Worm (Caenorhabditis elegans) whole organism, early embryonic: ENCODE data around the gene EGAP9.3.

ENCODE experiments used
- B0310.2 ChIP-seq: sonication (generic microtip); optimal IDR thresholded peaks from 2 replicates; lab custom pipeline; 2016; ENCODE audit warnings: mild to moderate bottlenecking, missing genetic modification characterization, missing compliant biosample characterization
- F13C5.2 ChIP-seq: sonication (generic microtip); optimal IDR thresholded peaks from 2 replicates; lab custom pipeline; 2017; ENCODE audit warnings: mild to moderate bottlenecking, missing genetic modification characterization, inconsistent platforms, missing compliant biosample characterization
- aly-1 ChIP-seq: sonication (generic microtip); optimal IDR thresholded peaks from 2 replicates; lab custom pipeline; 2016; ENCODE audit warnings: missing genetic modification characterization, missing compliant biosample characterization
- ama-1 ChIP-seq: fragments of 150-350 bp; optimal IDR thresholded peaks from 2 replicates; lab custom pipeline; 2014
- ceh-13 ChIP-seq: fragments of 200-800 bp; sonication (Bioruptor generic); optimal IDR thresholded peaks from 2 replicates; lab custom pipeline; 2018; ENCODE audit warnings: mild to moderate bottlenecking, missing genetic modification characterization, missing compliant biosample characterization
- ceh-36 ChIP-seq: sonication (generic microtip); optimal IDR thresholded peaks from 2 replicates; lab custom pipeline; 2016; ENCODE audit warnings: missing genetic modification characterization, inconsistent platforms, missing compliant biosample characterization
- ets-7 ChIP-seq: sonication (generic microtip); optimal IDR thresholded peaks from 2 replicates; lab custom pipeline; 2016; ENCODE audit warnings: missing genotype, missing genetic modification characterization, missing compliant biosample characterization
- flt-1 ChIP-seq: fragments of 200-800 bp; sonication (Bioruptor generic); IDR thresholded peaks from 2 replicates; pipeline ENCODE4 v1.3.6; 2022; ENCODE audit warnings: missing genetic modification characterization, missing compliant biosample characterization
- hmbx-1 ChIP-seq: sonication (generic microtip); optimal IDR thresholded peaks from 2 replicates; lab custom pipeline; 2016; ENCODE audit warnings: mild to moderate bottlenecking, missing genetic modification characterization, missing compliant biosample characterization
- hmg-4 ChIP-seq: fragments of 200-800 bp; sonication (Bioruptor generic); optimal IDR thresholded peaks from 2 replicates; lab custom pipeline; 2018; ENCODE audit warnings: mild to moderate bottlenecking, missing genetic modification characterization, missing compliant biosample characterization
- hnd-1 ChIP-seq: sonication (generic microtip); optimal IDR thresholded peaks from 2 replicates; lab custom pipeline; 2016; ENCODE audit warnings: missing genetic modification characterization, missing compliant biosample characterization
- pes-1 ChIP-seq: fragments of 200-800 bp; sonication (Bioruptor generic); IDR thresholded peaks from 2 replicates; pipeline ENCODE4 v1.3.6; 2022; ENCODE audit warnings: missing genetic modification reagents, missing genetic modification characterization, missing compliant biosample characterization
- scrt-1 ChIP-seq: fragments of 200-800 bp; sonication (Bioruptor generic); IDR thresholded peaks from 2 replicates; pipeline ENCODE4 v1.3.6; 2022; ENCODE audit warnings: missing genetic modification characterization, missing compliant biosample characterization
- sea-1 ChIP-seq: fragments of 200-800 bp; sonication (Bioruptor generic); conservative IDR thresholded peaks from 2 replicates; pipeline ENCODE4 v1.3.6; 2022; ENCODE audit warnings: missing genetic modification characterization, missing compliant biosample characterization
- tbx-11 ChIP-seq: fragments of 200-800 bp; sonication (Bioruptor generic); IDR thresholded peaks from 2 replicates; pipeline ENCODE4 v1.3.6; 2022; ENCODE audit warnings: missing genetic modification characterization, missing compliant biosample characterization
- tbx-37 ChIP-seq: fragments of 200-800 bp; sonication (Bioruptor generic); conservative IDR thresholded peaks from 2 replicates; pipeline ENCODE4 v1.3.6; 2022; ENCODE audit warnings: missing genetic modification reagents, missing genetic modification characterization, missing compliant biosample characterization
- tra-4 ChIP-seq: sonication (generic microtip); optimal IDR thresholded peaks from 2 replicates; lab custom pipeline; 2017; ENCODE audit warnings: missing genetic modification characterization, missing compliant biosample characterization

The EGAP9.3 gene

DNA sequence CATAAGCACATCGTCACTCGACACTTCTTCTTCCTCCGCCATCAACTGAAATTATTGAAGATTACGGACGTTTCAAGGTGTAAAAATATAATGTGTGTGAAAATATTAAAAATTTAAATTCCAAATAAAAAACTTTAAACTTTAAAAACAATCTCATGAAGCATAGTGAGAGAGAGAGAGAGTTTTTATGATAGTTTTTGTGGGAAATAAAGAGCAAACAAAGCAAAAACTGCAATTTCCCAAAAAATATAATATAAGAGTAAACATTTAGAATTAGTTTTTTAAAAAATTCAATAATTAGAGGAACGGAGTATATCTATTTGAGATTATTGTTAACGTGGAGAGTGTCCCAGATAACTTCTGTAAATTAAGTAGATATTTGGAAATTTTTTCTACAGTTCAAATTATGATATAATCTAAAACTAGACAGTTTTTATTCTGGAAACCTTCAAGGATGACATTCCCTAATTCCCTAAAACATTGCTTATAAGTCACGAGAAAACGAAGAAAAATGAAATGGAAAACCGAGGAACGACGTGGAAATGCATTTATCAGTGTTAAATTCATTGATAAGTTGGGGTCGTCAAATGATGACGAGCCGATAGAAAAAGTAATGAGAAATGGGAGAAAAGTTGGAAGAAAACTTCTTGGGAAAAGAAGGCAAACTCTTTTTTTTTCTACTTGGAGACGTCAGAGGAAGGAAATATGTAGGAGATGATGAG, 33.3 kb downstream of the EGAP9.3 start, which contains the start of gene dre-1:
Gene dre-1 (minus strand): TSS at position 51 of the 722 bp plus-strand sequence.
- TF ChIP-seq tbx-37 (no peak), sea-1 (GFP tag; lab: Robert Waterston, UW) (no peak), ets-7 (tag; lab: Kevin White, UChicago) (no peak), B0310.2 (tag; lab: Kevin White, UChicago) (no peak), aly-1 (tag; lab: Kevin White, UChicago) (no peak), ama-1 (no peak), hnd-1 (no peak), ceh-36 (tag; lab: Kevin White, UChicago) (no peak), tra-4 (tag; lab: Kevin White, UChicago) (no peak), tbx-11 (no peak), hmg-4 (GFP tag; lab: Kevin White, UChicago) (no peak), ceh-13 (GFP tag; lab: Kevin White, UChicago) (no peak), F13C5.2 (tag; lab: Kevin White, UChicago) (no peak), hmbx-1 (tag; lab: Kevin White, UChicago) (no peak), scrt-1 (GFP tag; lab: Robert Waterston, UW) (no peak)

DNA sequence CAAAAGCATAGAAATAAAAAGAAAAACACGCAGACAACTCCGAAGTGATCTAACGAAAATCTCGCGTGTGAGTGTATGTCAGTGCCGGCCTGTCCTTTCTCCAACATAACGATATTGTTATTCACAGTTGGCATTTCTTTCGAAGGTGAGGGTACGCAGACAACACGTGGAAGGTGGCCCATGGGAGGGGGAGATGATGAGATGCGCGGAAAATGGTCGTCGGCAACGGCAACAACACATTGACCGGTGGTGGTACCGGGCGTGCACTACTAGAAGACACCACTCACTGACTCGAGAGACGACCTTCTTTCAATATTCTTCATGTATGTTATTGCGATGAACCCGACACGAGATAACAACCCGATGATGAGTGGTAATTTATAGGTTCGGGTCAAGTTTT, 34.9 kb downstream of the EGAP9.3 start:
- TF ChIP-seq hnd-1 (no peak), aly-1 (tag; lab: Kevin White, UChicago) (no peak), tbx-37 (no peak), hmg-4 (GFP tag; lab: Kevin White, UChicago) (peak; percentile 35)

DNA sequence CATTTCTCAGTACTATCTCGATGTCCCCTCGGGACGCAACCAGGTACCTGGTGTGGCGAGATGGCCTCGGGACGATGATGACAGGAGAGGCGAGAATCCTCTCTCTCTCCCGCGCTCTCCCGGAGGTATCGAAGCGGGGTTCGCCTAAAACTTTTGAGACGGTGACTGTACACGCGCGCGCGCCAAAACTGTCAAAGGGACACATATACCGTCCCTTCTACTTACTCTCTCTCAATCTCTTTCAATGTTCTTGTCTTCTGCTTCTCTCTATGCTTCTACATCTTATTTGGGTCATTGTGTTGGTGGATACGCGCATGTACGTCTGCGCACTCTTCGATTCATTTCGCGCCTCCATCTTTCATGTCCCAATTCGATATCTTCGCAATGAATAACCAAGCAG, 38.0 kb downstream of the EGAP9.3 start:
- TF ChIP-seq ceh-36 (tag; lab: Kevin White, UChicago) (no peak), hmg-4 (GFP tag; lab: Kevin White, UChicago) (peak; percentile 11)

DNA sequence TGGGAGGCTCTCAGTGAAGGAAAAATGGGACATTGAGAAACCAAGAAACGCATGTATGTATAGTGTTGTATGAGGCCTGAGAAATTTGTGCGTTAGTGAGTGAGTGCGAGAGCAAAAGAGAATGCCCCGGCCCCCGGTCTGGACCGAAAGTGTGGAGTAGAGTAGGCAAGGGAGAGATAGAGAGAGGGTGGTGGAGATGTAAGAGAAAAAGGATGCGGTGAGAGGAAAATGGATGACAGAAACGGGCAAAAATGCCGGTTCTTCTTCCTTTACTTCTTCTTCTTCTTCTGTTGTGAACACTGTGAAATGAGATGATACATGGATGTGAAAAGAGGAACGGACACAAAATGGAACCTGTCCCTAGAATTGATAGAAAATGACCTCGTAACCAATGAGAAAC, 41.6 kb downstream of the EGAP9.3 start:
- TF ChIP-seq aly-1 (tag; lab: Kevin White, UChicago) (peak; percentile 5), pes-1 (GFP tag; lab: Robert Waterston, UW) (no peak), hmg-4 (GFP tag; lab: Kevin White, UChicago) (peak; percentile 17)

DNA sequence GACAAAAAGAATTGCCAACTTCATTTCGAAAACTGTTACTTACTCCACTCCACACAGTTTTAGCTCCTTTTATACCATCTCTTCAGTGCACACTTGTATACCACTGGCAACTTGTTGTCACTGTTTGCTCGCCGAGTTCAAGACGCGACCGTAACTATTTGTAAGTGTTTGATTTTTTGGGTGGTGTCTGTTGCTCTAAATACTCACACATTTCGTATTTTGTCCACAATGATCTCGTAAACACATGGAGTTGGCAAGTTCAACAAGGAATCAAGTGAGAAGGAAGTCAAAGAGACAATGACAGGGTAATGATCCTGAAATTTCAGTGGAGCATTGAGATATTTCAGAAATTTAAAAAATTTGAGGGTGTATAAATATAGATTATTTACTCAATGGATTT, 46.9 kb downstream of the EGAP9.3 start, which contains the start of gene hpo-26:
Gene hpo-26 (minus strand): TSS at position 31 of the 400 bp plus-strand sequence.
- TF ChIP-seq scrt-1 (GFP tag; lab: Robert Waterston, UW) (no peak), hmbx-1 (tag; lab: Kevin White, UChicago) (no peak), tbx-37 (no peak), flt-1 (no peak), aly-1 (tag; lab: Kevin White, UChicago) (no peak), tbx-11 (no peak), ceh-13 (GFP tag; lab: Kevin White, UChicago) (no peak), ceh-36 (tag; lab: Kevin White, UChicago) (no peak), hmg-4 (GFP tag; lab: Kevin White, UChicago) (no peak), B0310.2 (tag; lab: Kevin White, UChicago) (no peak), ets-7 (tag; lab: Kevin White, UChicago) (no peak), sea-1 (GFP tag; lab: Robert Waterston, UW) (no peak), hnd-1 (no peak), tra-4 (tag; lab: Kevin White, UChicago) (no peak), ama-1 (no peak)
